Fruit fly (Drosophila melanogaster): ENCODE results near the gene CG15443.

CG15443 gene

dm6 chr2L:4458119-4459056 lies 4.9 kb downstream of the CG15443 start, which contains the start of gene RpL27A (continued):
- TF ChIP-seq insv (GFP tag; optimal IDR thresholded peaks at IDR 0.05) (peak in 1 of 2 experiments; percentile 54), ato (GFP tag; IDR thresholded peaks at IDR 0.05; ENCODE audit: partially characterized antibody) (no peak; the same call in 1 of the 2 replicates), CG6765 (GFP tag; optimal IDR thresholded peaks at IDR 0.05) (peak; percentile 84), CG8359 (GFP tag; optimal IDR thresholded peaks at IDR 0.05; ENCODE audit: borderline replicate concordance) (peak; percentile 43), GATAe (GFP tag; conservative IDR thresholded peaks at IDR 0.05) (peak; percentile 71), CG6813 (GFP tag; optimal IDR thresholded peaks at IDR 0.05) (peak; percentile 83), CG1024 (GFP tag; IDR thresholded peaks at IDR 0.05) (peak; percentile 88), abd-A (tag; optimal IDR thresholded peaks at IDR 0.05) (no peak), CG7928 (GFP tag; optimal IDR thresholded peaks at IDR 0.05) (peak; percentile 39), Dek (tag; optimal IDR thresholded peaks at IDR 0.05) (peak; percentile 51), yki (optimal IDR thresholded peaks at IDR 0.05) (no peak), Tbp (GFP tag; optimal IDR thresholded peaks at IDR 0.05) (no peak), crc (GFP tag; optimal IDR thresholded peaks at IDR 0.05) (peak; percentile 38), CG30020 (tag; optimal IDR thresholded peaks at IDR 0.05) (peak; percentile 94), Ssrp (tag; optimal IDR thresholded peaks at IDR 0.05) (peak; percentile 43), CG13775 (GFP tag; optimal IDR thresholded peaks at IDR 0.05) (peak; percentile 82), CG6854 (GFP tag; optimal IDR thresholded peaks at IDR 0.05) (peak; percentile 75), croc (GFP tag; conservative IDR thresholded peaks at IDR 0.05) (peak; percentile 24; the same call in 1 of the 3 replicates)

dm6 chr2L:4456539-4456994 lies 6.7 kb downstream of the CG15443 start, which contains the start of gene Gs1l:
Gene Gs1l (minus strand): TSS chr2L:4456807.
- no peak for TF ChIP-seq CG11085 (GFP tag; IDR thresholded peaks at IDR 0.05)
- no peak for TF ChIP-seq dan (GFP tag; IDR thresholded peaks at IDR 0.05)
- no peak for TF ChIP-seq CG4854 (GFP tag; optimal IDR thresholded peaks at IDR 0.05)
- TF ChIP-seq Hmr (GFP tag; optimal IDR thresholded peaks at IDR 0.05), result no peak
- no peak for TF ChIP-seq CG32767 (GFP tag; IDR thresholded peaks at IDR 0.05)
- TF ChIP-seq CG9932 (GFP tag; IDR thresholded peaks at IDR 0.05), result peak; percentile 42; the same call in 1 of the 2 replicates
- TF ChIP-seq CG13894 (tag; optimal IDR thresholded peaks at IDR 0.05), result peak; percentile 54
- TF ChIP-seq Deaf1 (tag; optimal IDR thresholded peaks at IDR 0.05), result peak; percentile 23
- TF ChIP-seq run (tag; optimal IDR thresholded peaks at IDR 0.05), result no peak
- TF ChIP-seq Hey (tag; optimal IDR thresholded peaks at IDR 0.05), result no peak
- no peak for TF ChIP-seq sima (GFP tag; optimal IDR thresholded peaks at IDR 0.05)
- TF ChIP-seq CG2199 (GFP tag; IDR thresholded peaks at IDR 0.05), result no peak
- no peak; the same call in 1 of the 2 replicates for TF ChIP-seq CG13287 (GFP tag; IDR thresholded peaks at IDR 0.05; ENCODE audit: partially characterized antibody)
- no peak for TF ChIP-seq CG17385 (GFP tag; optimal IDR thresholded peaks at IDR 0.05)
- TF ChIP-seq pum (GFP tag; optimal IDR thresholded peaks at IDR 0.05), result no peak
- TF ChIP-seq dysf (GFP tag; IDR thresholded peaks at IDR 0.05), result no peak; the same call in 2 of the 3 replicates
- no peak for TF ChIP-seq pita (GFP tag; optimal IDR thresholded peaks at IDR 0.05)
- TF ChIP-seq phol (tag; optimal IDR thresholded peaks at IDR 0.05), result peak; percentile 11
- no peak for TF ChIP-seq otp (GFP tag; IDR thresholded peaks at IDR 0.05)
- peak; percentile 33; the same call in 1 of the 2 replicates for TF ChIP-seq Xrp1 (GFP tag; IDR thresholded peaks at IDR 0.05)
- TF ChIP-seq mirr (GFP tag; optimal IDR thresholded peaks at IDR 0.05), result no peak
- peak; percentile 54 for TF ChIP-seq Drgx (GFP tag; IDR thresholded peaks at IDR 0.05)
- no peak for TF ChIP-seq emc (GFP tag; optimal IDR thresholded peaks at IDR 0.05)
- peak; percentile 99 for TF ChIP-seq D19A (tag; optimal IDR thresholded peaks at IDR 0.05)
- no peak for TF ChIP-seq CG16813 (GFP tag; IDR thresholded peaks at IDR 0.05; ENCODE audit: partially characterized antibody)
- TF ChIP-seq CG8388 (GFP tag; optimal IDR thresholded peaks at IDR 0.05), result no peak
- TF ChIP-seq knrl (GFP tag; IDR thresholded peaks at IDR 0.05; ENCODE audit: partially characterized antibody), result no peak
- TF ChIP-seq tx (GFP tag; optimal IDR thresholded peaks at IDR 0.05), result no peak
- TF ChIP-seq ranshi (GFP tag; IDR thresholded peaks at IDR 0.05), result no peak
- no peak for TF ChIP-seq dmrt11E (tag; optimal IDR thresholded peaks at IDR 0.05)

All from whole organism, embryonic.